Worm (Caenorhabditis elegans) whole organism, early embryonic: Measurements from ENCODE around the gene Y102A11A.9.
A peak's percentile ranks its signal among the peaks of the same experiment; 100 is the strongest.

Source experiments
- B0310.2 ChIP-seq: sonication (generic microtip); optimal IDR thresholded peaks from 2 replicates; lab custom pipeline; 2016; ENCODE audit warnings: mild to moderate bottlenecking, missing genetic modification characterization, missing compliant biosample characterization
- F13C5.2 ChIP-seq: sonication (generic microtip); optimal IDR thresholded peaks from 2 replicates; lab custom pipeline; 2017; ENCODE audit warnings: mild to moderate bottlenecking, missing genetic modification characterization, inconsistent platforms, missing compliant biosample characterization
- aly-1 ChIP-seq: sonication (generic microtip); optimal IDR thresholded peaks from 2 replicates; lab custom pipeline; 2016; ENCODE audit warnings: missing genetic modification characterization, missing compliant biosample characterization
- ama-1 ChIP-seq: fragments of 150-350 bp; optimal IDR thresholded peaks from 2 replicates; lab custom pipeline; 2014
- ceh-13 ChIP-seq: fragments of 200-800 bp; sonication (Bioruptor generic); optimal IDR thresholded peaks from 2 replicates; lab custom pipeline; 2018; ENCODE audit warnings: mild to moderate bottlenecking, missing genetic modification characterization, missing compliant biosample characterization
- ceh-36 ChIP-seq: sonication (generic microtip); optimal IDR thresholded peaks from 2 replicates; lab custom pipeline; 2016; ENCODE audit warnings: missing genetic modification characterization, inconsistent platforms, missing compliant biosample characterization
- ets-7 ChIP-seq: sonication (generic microtip); optimal IDR thresholded peaks from 2 replicates; lab custom pipeline; 2016; ENCODE audit warnings: missing genotype, missing genetic modification characterization, missing compliant biosample characterization
- flt-1 ChIP-seq: fragments of 200-800 bp; sonication (Bioruptor generic); IDR thresholded peaks from 2 replicates; pipeline ENCODE4 v1.3.6; 2022; ENCODE audit warnings: missing genetic modification characterization, missing compliant biosample characterization
- hmbx-1 ChIP-seq: sonication (generic microtip); optimal IDR thresholded peaks from 2 replicates; lab custom pipeline; 2016; ENCODE audit warnings: mild to moderate bottlenecking, missing genetic modification characterization, missing compliant biosample characterization
- hmg-4 ChIP-seq: fragments of 200-800 bp; sonication (Bioruptor generic); optimal IDR thresholded peaks from 2 replicates; lab custom pipeline; 2018; ENCODE audit warnings: mild to moderate bottlenecking, missing genetic modification characterization, missing compliant biosample characterization
- hnd-1 ChIP-seq: sonication (generic microtip); optimal IDR thresholded peaks from 2 replicates; lab custom pipeline; 2016; ENCODE audit warnings: missing genetic modification characterization, missing compliant biosample characterization
- pes-1 ChIP-seq: fragments of 200-800 bp; sonication (Bioruptor generic); IDR thresholded peaks from 2 replicates; pipeline ENCODE4 v1.3.6; 2022; ENCODE audit warnings: missing genetic modification reagents, missing genetic modification characterization, missing compliant biosample characterization
- scrt-1 ChIP-seq: fragments of 200-800 bp; sonication (Bioruptor generic); IDR thresholded peaks from 2 replicates; pipeline ENCODE4 v1.3.6; 2022; ENCODE audit warnings: missing genetic modification characterization, missing compliant biosample characterization
- sea-1 ChIP-seq: fragments of 200-800 bp; sonication (Bioruptor generic); conservative IDR thresholded peaks from 2 replicates; pipeline ENCODE4 v1.3.6; 2022; ENCODE audit warnings: missing genetic modification characterization, missing compliant biosample characterization
- tbx-11 ChIP-seq: fragments of 200-800 bp; sonication (Bioruptor generic); IDR thresholded peaks from 2 replicates; pipeline ENCODE4 v1.3.6; 2022; ENCODE audit warnings: missing genetic modification characterization, missing compliant biosample characterization
- tbx-37 ChIP-seq: fragments of 200-800 bp; sonication (Bioruptor generic); conservative IDR thresholded peaks from 2 replicates; pipeline ENCODE4 v1.3.6; 2022; ENCODE audit warnings: missing genetic modification reagents, missing genetic modification characterization, missing compliant biosample characterization
- tra-4 ChIP-seq: sonication (generic microtip); optimal IDR thresholded peaks from 2 replicates; lab custom pipeline; 2017; ENCODE audit warnings: missing genetic modification characterization, missing compliant biosample characterization

The Y102A11A.9 gene

DNA sequence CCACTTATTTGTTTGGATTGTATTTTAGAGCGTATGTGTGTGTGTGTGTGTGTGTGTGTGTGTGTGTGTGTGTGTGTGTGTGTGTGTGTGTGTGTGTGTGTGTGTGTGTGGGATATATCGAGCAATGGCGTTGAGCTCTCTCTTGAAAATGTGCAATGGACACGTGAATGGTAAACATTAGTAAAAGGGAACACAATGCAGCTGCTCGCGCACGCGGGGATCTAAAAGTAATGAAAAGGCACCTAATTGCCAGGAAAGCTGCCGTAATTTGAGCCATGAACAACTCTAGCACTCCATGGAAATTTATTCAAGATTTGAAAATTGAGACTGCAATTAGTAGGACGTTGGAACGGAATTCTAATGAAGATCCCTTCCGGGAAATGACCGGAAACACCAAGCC is 30.3 kb downstream of the Y102A11A.9 start:
- TF ChIP-seq pes-1 (GFP tag; lab: Robert Waterston, UW) (peak; percentile 37; the same call in 1 of the 2 replicates), F13C5.2 (no peak), hmg-4 (GFP tag; lab: Kevin White, UChicago) (peak; percentile 23), flt-1 (GFP tag; lab: Robert Waterston, UW) (0 out of 2 replicates have a peak, but pooled peaks have one; percentile 8), hnd-1 (tag; lab: Kevin White, UChicago) (no peak), sea-1 (GFP tag; lab: Robert Waterston, UW) (no peak)

DNA sequence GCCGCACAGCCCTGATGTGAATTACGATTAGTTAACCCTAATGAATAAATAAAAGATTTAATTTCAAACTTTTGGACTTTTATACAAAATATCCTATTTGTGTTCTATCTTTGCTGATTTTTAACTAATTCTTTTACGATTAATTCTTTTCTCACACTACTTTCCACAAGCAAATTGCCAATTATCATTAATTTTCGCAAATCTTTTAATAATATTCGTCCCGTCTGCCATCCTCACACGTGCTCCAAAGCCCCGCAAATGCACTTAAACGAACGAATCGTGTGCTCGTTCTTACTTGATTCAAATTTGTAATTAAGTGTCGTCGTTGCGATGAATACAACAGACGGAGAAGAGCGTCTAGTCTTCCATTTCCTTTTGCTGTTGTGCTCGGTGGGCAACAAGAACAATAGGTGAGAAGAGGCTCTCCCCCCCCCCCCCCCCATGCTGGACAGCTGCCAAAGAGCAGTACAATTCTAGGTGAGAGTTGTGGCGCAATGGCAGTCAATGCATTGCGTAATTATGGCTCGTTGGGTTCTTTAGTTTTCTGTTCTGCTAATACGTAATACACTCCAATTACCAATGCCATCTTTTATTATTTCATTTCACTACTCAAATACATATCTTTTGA is 31.7 kb downstream of the Y102A11A.9 start:
- TF ChIP-seq ceh-36 (tag; lab: Kevin White, UChicago) = peak; percentile 21
- no peak for TF ChIP-seq aly-1
- TF ChIP-seq ceh-13 (GFP tag; lab: Kevin White, UChicago) = no peak
- no peak for TF ChIP-seq ets-7 (tag; lab: Kevin White, UChicago)
- TF ChIP-seq hnd-1 (tag; lab: Kevin White, UChicago) = no peak
- TF ChIP-seq F13C5.2 = no peak
- TF ChIP-seq tbx-11 (GFP tag; lab: Robert Waterston, UW) = no peak
- TF ChIP-seq tra-4 (tag; lab: Kevin White, UChicago) = no peak
- TF ChIP-seq scrt-1 (GFP tag; lab: Robert Waterston, UW) = 0 out of 2 replicates have a peak, but pooled peaks have one; percentile 23
- no peak for TF ChIP-seq sea-1 (GFP tag; lab: Robert Waterston, UW)
- TF ChIP-seq flt-1 (GFP tag; lab: Robert Waterston, UW) = no peak
- TF ChIP-seq ama-1 (lab: Kevin White, UChicago) = no peak
- TF ChIP-seq tbx-37 (GFP tag; lab: Robert Waterston, UW) = no peak
- TF ChIP-seq hmg-4 (GFP tag; lab: Kevin White, UChicago) = peak; percentile 40
- TF ChIP-seq hmbx-1 (tag; lab: Kevin White, UChicago) = no peak
- TF ChIP-seq B0310.2 = no peak
- TF ChIP-seq pes-1 (GFP tag; lab: Robert Waterston, UW) = no peak

DNA sequence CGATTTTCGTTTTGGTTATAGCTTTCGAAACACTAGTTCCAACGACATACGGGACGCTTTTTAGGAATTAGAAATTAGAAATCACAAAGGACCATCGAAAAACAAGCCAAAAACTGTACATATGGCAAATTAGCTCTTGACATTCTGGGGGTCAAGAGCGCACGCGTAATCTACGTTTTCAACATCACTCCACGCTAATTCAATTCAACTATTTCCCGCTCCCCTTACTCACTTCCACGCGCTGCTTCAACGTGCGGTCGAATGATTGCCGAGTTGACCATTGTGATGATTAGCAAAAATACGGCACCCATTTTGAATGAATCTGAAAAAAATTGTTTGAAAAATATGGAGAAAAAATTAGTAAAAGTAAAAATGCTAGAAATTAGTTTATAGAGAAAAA is 32.7 kb downstream of the Y102A11A.9 start:
- no peak for TF ChIP-seq ets-7 (tag; lab: Kevin White, UChicago)

DNA sequence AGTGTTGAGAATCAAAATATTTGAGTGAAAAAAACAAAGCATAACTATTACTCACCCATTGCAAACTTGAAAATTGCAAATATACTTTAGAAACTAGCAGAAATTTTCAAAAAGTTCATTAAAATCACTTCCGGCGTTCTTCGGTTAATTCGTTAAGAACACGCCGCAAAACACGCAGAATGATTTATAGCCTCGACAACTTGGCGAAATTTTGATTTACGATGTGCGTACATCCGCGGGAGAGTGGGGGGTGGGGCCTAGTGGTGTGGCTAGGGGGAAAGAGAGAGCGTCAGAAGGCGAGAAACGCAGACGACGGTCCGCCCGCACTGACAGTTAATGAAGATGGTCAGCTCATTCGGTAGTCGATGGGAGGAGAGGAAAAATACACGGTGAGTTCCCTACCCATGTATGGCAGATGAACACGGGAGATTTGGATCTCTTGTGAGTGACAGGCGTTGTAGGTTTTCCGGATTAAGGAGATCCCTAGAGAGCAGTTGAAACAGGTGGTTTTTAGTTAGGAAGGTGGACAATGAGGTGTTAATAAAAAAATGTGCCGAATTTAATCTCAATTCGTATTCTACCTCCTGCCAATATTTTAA is 33.3 kb downstream of the Y102A11A.9 start, which contains the start of gene igcm-4:
TSS of gene igcm-4 (minus strand) at position 237 of the 599 bp plus-strand sequence.
- TF ChIP-seq B0310.2 (peak; percentile 4), pes-1 (GFP tag; lab: Robert Waterston, UW) (0 out of 2 replicates have a peak, but pooled peaks have one; percentile 5), ceh-36 (tag; lab: Kevin White, UChicago) (peak; percentile 62), flt-1 (GFP tag; lab: Robert Waterston, UW) (0 out of 2 replicates have a peak, but pooled peaks have one; percentile 19), ets-7 (tag; lab: Kevin White, UChicago) (no peak), aly-1 (no peak), hmg-4 (GFP tag; lab: Kevin White, UChicago) (peak; percentile 66)

DNA sequence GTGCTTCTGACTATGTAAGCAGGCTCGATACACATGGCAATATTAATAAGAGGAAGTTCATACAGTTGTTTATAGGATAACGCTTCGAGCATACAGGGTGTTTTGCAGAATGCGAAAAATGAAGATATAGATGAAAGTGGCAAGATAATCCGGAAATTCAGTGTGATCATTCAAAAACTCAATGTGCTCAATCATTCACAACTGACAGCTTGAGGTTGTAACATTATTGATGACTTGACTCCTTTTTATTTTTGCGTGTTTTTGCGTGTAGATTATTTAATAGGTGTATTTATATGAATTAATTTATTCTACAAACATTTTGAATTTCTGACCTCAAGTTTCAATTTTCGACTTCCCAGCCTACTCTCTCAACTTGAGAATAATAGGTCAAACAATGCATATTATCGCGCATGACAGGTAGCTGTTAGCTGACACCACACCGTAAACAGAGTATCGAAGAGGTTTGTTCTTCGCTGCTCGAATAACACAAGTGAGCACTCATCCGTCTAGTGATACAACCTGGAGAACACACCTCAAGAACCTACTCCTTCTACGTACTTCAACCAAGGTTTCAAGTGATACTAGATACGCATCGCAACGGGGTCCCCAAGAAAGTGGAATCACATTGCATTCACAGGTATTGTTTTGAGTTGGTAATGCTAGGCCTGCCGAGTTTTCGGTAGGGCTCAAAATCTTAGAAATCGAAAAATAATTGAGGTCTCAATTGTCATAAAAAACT is 34.4 kb downstream of the Y102A11A.9 start:
- TF ChIP-seq flt-1 (GFP tag; lab: Robert Waterston, UW) (no peak), hnd-1 (tag; lab: Kevin White, UChicago) (no peak), ceh-13 (GFP tag; lab: Kevin White, UChicago) (no peak), aly-1 (no peak), hmbx-1 (tag; lab: Kevin White, UChicago) (no peak), B0310.2 (no peak), tbx-37 (GFP tag; lab: Robert Waterston, UW) (no peak), scrt-1 (GFP tag; lab: Robert Waterston, UW) (no peak), hmg-4 (GFP tag; lab: Kevin White, UChicago) (no peak)

DNA sequence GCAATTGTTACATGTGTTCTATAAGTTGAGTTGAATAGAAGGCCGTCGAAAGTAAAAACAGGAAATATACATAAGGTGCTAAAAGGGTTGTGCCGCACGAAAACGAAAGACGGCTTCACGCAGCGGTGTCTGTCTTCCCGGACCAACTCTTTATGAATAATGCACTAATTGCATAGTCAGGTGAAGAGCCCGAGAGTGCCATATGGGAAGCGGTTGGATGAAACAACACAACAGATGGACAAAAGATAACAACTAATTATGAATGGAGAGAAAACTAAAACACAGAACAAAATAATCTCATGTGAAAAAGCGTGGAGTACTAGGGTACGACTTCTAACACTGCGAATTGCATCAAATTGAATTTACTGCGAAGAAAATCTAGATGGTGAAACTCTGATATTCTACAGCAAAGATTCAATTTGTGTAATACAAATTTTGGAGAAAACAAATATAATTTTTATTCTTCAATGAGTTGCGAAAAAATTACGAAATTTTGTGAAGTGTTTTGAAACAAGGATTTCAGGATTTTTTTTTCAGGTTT is 36.0 kb downstream of the Y102A11A.9 start:
- TF ChIP-seq hmbx-1 (tag; lab: Kevin White, UChicago) = no peak
- TF ChIP-seq aly-1 = no peak
- no peak for TF ChIP-seq ceh-36 (tag; lab: Kevin White, UChicago)
- TF ChIP-seq sea-1 (GFP tag; lab: Robert Waterston, UW) = no peak
- no peak for TF ChIP-seq hnd-1 (tag; lab: Kevin White, UChicago)

DNA sequence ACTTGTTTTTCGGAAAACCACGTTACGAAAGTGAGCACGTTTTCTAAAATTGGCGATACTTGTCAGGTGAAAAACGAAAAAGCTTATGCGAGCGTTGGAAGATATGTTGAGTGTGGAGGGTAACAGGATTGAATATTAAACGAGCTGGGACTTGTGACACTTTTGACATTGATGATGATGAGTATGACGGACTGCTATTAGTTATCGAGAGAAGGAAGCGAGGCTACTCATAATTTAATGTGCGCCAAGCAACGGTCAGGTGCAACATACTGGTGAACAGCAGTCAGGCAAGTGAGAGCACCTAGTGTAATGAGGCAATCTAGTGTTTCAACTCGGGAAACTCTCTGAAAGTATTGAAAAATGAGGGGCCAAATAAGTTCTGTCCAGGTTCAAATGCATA is 37.3 kb downstream of the Y102A11A.9 start:
- TF ChIP-seq aly-1 (no peak), tbx-11 (GFP tag; lab: Robert Waterston, UW) (no peak), B0310.2 (no peak), pes-1 (GFP tag; lab: Robert Waterston, UW) (no peak), sea-1 (GFP tag; lab: Robert Waterston, UW) (no peak), ets-7 (tag; lab: Kevin White, UChicago) (no peak), hmbx-1 (tag; lab: Kevin White, UChicago) (no peak), F13C5.2 (no peak), ama-1 (lab: Kevin White, UChicago) (no peak), hnd-1 (tag; lab: Kevin White, UChicago) (no peak), tra-4 (tag; lab: Kevin White, UChicago) (no peak), hmg-4 (GFP tag; lab: Kevin White, UChicago) (no peak), tbx-37 (GFP tag; lab: Robert Waterston, UW) (no peak), ceh-36 (tag; lab: Kevin White, UChicago) (no peak), flt-1 (GFP tag; lab: Robert Waterston, UW) (no peak), ceh-13 (GFP tag; lab: Kevin White, UChicago) (no peak), scrt-1 (GFP tag; lab: Robert Waterston, UW) (no peak)
